Worm (Caenorhabditis elegans): ENCODE measurements around the gene F53H4.4.

DNA sequence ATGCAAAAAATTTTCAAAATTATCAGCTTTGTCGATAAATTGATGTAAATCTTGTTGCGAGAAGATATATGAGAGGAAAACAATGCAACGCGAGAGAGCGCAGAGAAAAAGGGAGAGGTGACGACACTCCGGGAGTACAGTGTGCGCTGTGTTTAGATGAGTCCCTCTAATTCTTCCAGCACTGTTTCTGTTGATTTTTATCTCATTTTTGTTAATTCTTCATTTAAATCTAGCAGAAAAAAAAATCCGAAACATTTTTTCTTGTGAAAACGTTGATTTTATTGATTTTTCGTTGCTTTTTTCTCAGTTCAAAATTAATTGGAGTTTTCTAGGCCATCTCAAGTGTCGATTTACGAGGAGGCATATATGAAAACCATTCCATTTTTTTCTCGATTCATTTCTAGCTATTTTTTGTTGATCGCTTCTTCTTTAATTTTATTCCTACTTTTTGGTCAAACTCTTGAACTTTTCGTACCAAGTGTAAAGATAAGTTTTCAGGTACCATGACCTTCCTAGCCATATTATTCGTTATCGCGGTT, 16.7 kb upstream of the F53H4.4 start, which contains the start of gene acl-1:
- no peak for TF ChIP-seq ztf-23 (GFP tag; IDR thresholded peaks at IDR 0.05)
- no peak for TF ChIP-seq flt-1 (GFP tag; IDR thresholded peaks at IDR 0.05)
- TF ChIP-seq ztf-29 (GFP tag; IDR thresholded peaks at IDR 0.05), result no peak
